Fruit fly (Drosophila melanogaster): ENCODE data around the gene Polr1C.

Polr1C gene

dm6 chr2L:5000287-5000871 is 31.6 kb downstream of the Polr1C start:
- peak; percentile 21 for TF ChIP-seq Dif (GFP tag; optimal IDR thresholded peaks at IDR 0.05; ENCODE audit: partially characterized antibody)
- peak; percentile 51 for TF ChIP-seq dsf (GFP tag; optimal IDR thresholded peaks at IDR 0.05; ENCODE audit: borderline replicate concordance)
- TF ChIP-seq rgr (GFP tag; optimal IDR thresholded peaks at IDR 0.05), result peak; percentile 85
- peak; percentile 71 for TF ChIP-seq brk (GFP tag; optimal IDR thresholded peaks at IDR 0.05)
- no peak for TF ChIP-seq Myc (optimal IDR thresholded peaks at IDR 0.05)
- no peak for TF ChIP-seq GATAd (GFP tag; optimal IDR thresholded peaks at IDR 0.05)
- peak; percentile 6 for TF ChIP-seq Mio (GFP tag; optimal IDR thresholded peaks at IDR 0.05)
- TF ChIP-seq ey (GFP tag; optimal IDR thresholded peaks at IDR 0.05), result peak; percentile 91
- peak; percentile 69 for TF ChIP-seq sage (GFP tag; optimal IDR thresholded peaks at IDR 0.05)
- peak; percentile 89 for TF ChIP-seq HLH106 (tag; optimal IDR thresholded peaks at IDR 0.05)
- peak; percentile 88 for TF ChIP-seq OdsH (GFP tag; optimal IDR thresholded peaks at IDR 0.05)
- no peak for TF ChIP-seq pan (optimal IDR thresholded peaks at IDR 0.05)
- no peak for TF ChIP-seq Abd-B (GFP tag; optimal IDR thresholded peaks at IDR 0.05)
- TF ChIP-seq h (GFP tag; optimal IDR thresholded peaks at IDR 0.05), result peak; percentile 92
- TF ChIP-seq fru (GFP tag; optimal IDR thresholded peaks at IDR 0.05), result peak; percentile 95
- TF ChIP-seq woc (GFP tag; optimal IDR thresholded peaks at IDR 0.05), result peak; percentile 96
- TF ChIP-seq usp (GFP tag; optimal IDR thresholded peaks at IDR 0.05), result no peak
- peak; percentile 89 for TF ChIP-seq psq (GFP tag; optimal IDR thresholded peaks at IDR 0.05)
- no peak for TF ChIP-seq lola (GFP tag; optimal IDR thresholded peaks at IDR 0.05)
- no peak for TF ChIP-seq CrebA (GFP tag; optimal IDR thresholded peaks at IDR 0.05; ENCODE audit: borderline replicate concordance)
- no peak for TF ChIP-seq N (GFP tag; optimal IDR thresholded peaks at IDR 0.05)
- TF ChIP-seq Vsx2 (GFP tag; optimal IDR thresholded peaks at IDR 0.05; ENCODE audit: partially characterized antibody), result no peak
- no peak for TF ChIP-seq Hr78 (GFP tag; optimal IDR thresholded peaks at IDR 0.05)
- TF ChIP-seq Hr83 (GFP tag; optimal IDR thresholded peaks at IDR 0.05; ENCODE audit: poor library complexity, severe bottlenecking), result no peak
- TF ChIP-seq br (GFP tag; optimal IDR thresholded peaks at IDR 0.05), result peak; percentile 93
- TF ChIP-seq dmrt93B (GFP tag; optimal IDR thresholded peaks at IDR 0.05), result peak; percentile 73
- no peak for TF ChIP-seq Dfd (GFP tag; optimal IDR thresholded peaks at IDR 0.05)
- no peak for TF ChIP-seq dl (GFP tag; optimal IDR thresholded peaks at IDR 0.05; ENCODE audit: insufficient read depth in 1 of 2, partially characterized antibody in 2 of 2)
- TF ChIP-seq Jra (GFP tag; optimal IDR thresholded peaks at IDR 0.05), result peak; percentile 82
- peak; percentile 84 for TF ChIP-seq tai (GFP tag; optimal IDR thresholded peaks at IDR 0.05)
- TF ChIP-seq foxo (GFP tag; optimal IDR thresholded peaks at IDR 0.05), result peak; percentile 52 to 88
- no peak for TF ChIP-seq jim (GFP tag; optimal IDR thresholded peaks at IDR 0.05)
- TF ChIP-seq CG32264 (GFP tag; optimal IDR thresholded peaks at IDR 0.05), result peak; percentile 76
- peak; percentile 85 for TF ChIP-seq Hnf4 (GFP tag; optimal IDR thresholded peaks at IDR 0.05)
- TF ChIP-seq CG9705 (GFP tag; optimal IDR thresholded peaks at IDR 0.05), result peak; percentile 76
- peak; percentile 63 for TF ChIP-seq Rel (GFP tag; optimal IDR thresholded peaks at IDR 0.05)
- peak; percentile 62 for TF ChIP-seq Rel (tag; optimal IDR thresholded peaks at IDR 0.05)
- TF ChIP-seq Sp1 (GFP tag; optimal IDR thresholded peaks at IDR 0.05), result peak; percentile 96
- peak; percentile 64 for TF ChIP-seq sv (GFP tag; optimal IDR thresholded peaks at IDR 0.05)

dm6 chr2L:5000919-5001581 is 32.2 kb downstream of the Polr1C start:
- TF ChIP-seq N (GFP tag; optimal IDR thresholded peaks at IDR 0.05), result peak; percentile 97
- TF ChIP-seq Abd-B (GFP tag; optimal IDR thresholded peaks at IDR 0.05), result no peak
- no peak for TF ChIP-seq woc (GFP tag; optimal IDR thresholded peaks at IDR 0.05)
- no peak for TF ChIP-seq brk (GFP tag; optimal IDR thresholded peaks at IDR 0.05)
- TF ChIP-seq GATAd (GFP tag; optimal IDR thresholded peaks at IDR 0.05), result no peak
- peak; percentile 61 for TF ChIP-seq Hr78 (GFP tag; optimal IDR thresholded peaks at IDR 0.05)
- TF ChIP-seq pan (optimal IDR thresholded peaks at IDR 0.05), result no peak
- peak; percentile 77 for TF ChIP-seq Dif (GFP tag; optimal IDR thresholded peaks at IDR 0.05; ENCODE audit: partially characterized antibody)
- no peak for TF ChIP-seq Rel (GFP tag; optimal IDR thresholded peaks at IDR 0.05)
- TF ChIP-seq Rel (tag; optimal IDR thresholded peaks at IDR 0.05), result peak; percentile 13
- no peak for TF ChIP-seq ey (GFP tag; optimal IDR thresholded peaks at IDR 0.05)
- peak; percentile 23 for TF ChIP-seq Vsx2 (GFP tag; optimal IDR thresholded peaks at IDR 0.05; ENCODE audit: partially characterized antibody)
- TF ChIP-seq HLH106 (tag; optimal IDR thresholded peaks at IDR 0.05), result no peak
- TF ChIP-seq lola (GFP tag; optimal IDR thresholded peaks at IDR 0.05), result peak; percentile 93
- TF ChIP-seq fru (GFP tag; optimal IDR thresholded peaks at IDR 0.05), result no peak
- TF ChIP-seq foxo (GFP tag; optimal IDR thresholded peaks at IDR 0.05), result no peak
- TF ChIP-seq Mio (GFP tag; optimal IDR thresholded peaks at IDR 0.05), result no peak
- TF ChIP-seq Hr83 (GFP tag; optimal IDR thresholded peaks at IDR 0.05; ENCODE audit: poor library complexity, severe bottlenecking), result no peak
- no peak for TF ChIP-seq CG9705 (GFP tag; optimal IDR thresholded peaks at IDR 0.05)
- peak; percentile 76 for TF ChIP-seq Myc (optimal IDR thresholded peaks at IDR 0.05)
- TF ChIP-seq sv (GFP tag; optimal IDR thresholded peaks at IDR 0.05), result peak; percentile 7
- no peak for TF ChIP-seq Sp1 (GFP tag; optimal IDR thresholded peaks at IDR 0.05)
- no peak for TF ChIP-seq tai (GFP tag; optimal IDR thresholded peaks at IDR 0.05)

Measured in whole organism, wandering third instar larva.